Worm (Caenorhabditis elegans) whole organism, midembryonic: ENCODE measurements around the gene F40H3.1.

Experiments used
- T22C8.4 ChIP-seq: fragments of 200-800 bp; sonication (Bioruptor generic); IDR thresholded peaks from 2 replicates; pipeline ENCODE4 v1.3.6; 2022; ENCODE audit warnings: missing genetic modification characterization, missing compliant biosample characterization
- flt-1 ChIP-seq: fragments of 200-800 bp; sonication (Bioruptor generic); IDR thresholded peaks from 2 replicates; pipeline ENCODE4 v1.3.6; 2022; ENCODE audit warnings: missing genetic modification characterization, missing compliant biosample characterization
- klf-2 ChIP-seq: fragments of 200-800 bp; sonication (Bioruptor generic); conservative IDR thresholded peaks from 2 replicates; pipeline ENCODE4 v1.3.6; 2022; ENCODE audit warnings: missing genetic modification reagents, missing genetic modification characterization, missing compliant biosample characterization
- med-1 ChIP-seq: sonication (generic microtip); optimal IDR thresholded peaks from 2 replicates; lab custom pipeline; 2017; ENCODE audit warnings: missing genetic modification characterization, mild to moderate bottlenecking, missing compliant biosample characterization, antibody characterized with exemption, missing genetic modification reagents; ENCODE audit not compliant: insufficient read depth
- tab-1 ChIP-seq: fragments of 200-800 bp; sonication (Bioruptor generic); IDR thresholded peaks from 2 replicates; pipeline ENCODE4 v1.3.6; 2022; ENCODE audit warnings: missing genetic modification characterization, missing compliant biosample characterization
- ztf-23 ChIP-seq: fragments of 200-800 bp; sonication (Bioruptor generic); IDR thresholded peaks from 2 replicates; pipeline ENCODE4 v1.3.6; 2022; ENCODE audit warnings: missing genetic modification reagents, missing genetic modification characterization, missing compliant biosample characterization
- ztf-29 ChIP-seq: fragments of 200-800 bp; sonication (Bioruptor generic); IDR thresholded peaks from 2 replicates; pipeline ENCODE4 v1.3.6; 2022; ENCODE audit warnings: missing genetic modification reagents, missing genetic modification characterization, missing compliant biosample characterization

DNA sequence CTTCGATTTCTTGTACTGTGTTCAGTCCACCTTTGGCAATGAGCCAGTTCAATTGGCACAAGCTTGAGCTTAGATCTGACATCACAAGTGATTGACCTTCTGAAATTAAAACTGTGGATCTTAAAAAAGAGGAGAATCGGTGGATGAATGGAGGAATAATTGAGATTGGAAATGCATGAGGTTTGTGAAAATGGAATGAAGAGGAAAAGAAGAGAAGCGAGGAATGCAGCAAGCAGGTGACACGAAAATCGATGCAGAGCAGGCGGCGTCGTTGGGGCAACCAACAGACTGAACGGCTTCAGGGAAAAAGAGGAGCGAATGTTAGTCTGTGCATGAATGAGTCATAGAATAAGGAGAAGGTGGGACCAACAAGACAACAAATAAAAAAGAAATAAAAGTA lies 11.7 kb downstream of the F40H3.1 start, which contains the start of gene fkh-8:
- TF ChIP-seq med-1 (GFP tag; lab: Kevin White, UChicago) (no peak), ztf-23 (no peak), klf-2 (GFP tag; lab: Robert Waterston, UW) (no peak), flt-1 (GFP tag; lab: Robert Waterston, UW) (no peak), ztf-29 (GFP tag; lab: Robert Waterston, UW) (no peak), T22C8.4 (no peak), tab-1 (GFP tag; lab: Robert Waterston, UW) (no peak)
